Fruit fly (Drosophila melanogaster) whole organism, wandering third instar larva: ENCODE data around the gene CG34345.

Source experiments
- Abd-B ChIP-seq: fragments of >200 bp; optimal IDR thresholded peaks from 2 replicates; lab custom pipeline; 2017; ENCODE audit warnings: missing biosample characterization, missing genetic modification characterization
- Jra ChIP-seq: sonication (Bioruptor generic); optimal IDR thresholded peaks from 2 replicates; lab custom pipeline; 2016; ENCODE audit warnings: missing biosample characterization, missing genetic modification characterization
- N ChIP-seq: fragments of >200 bp; optimal IDR thresholded peaks from 2 replicates; lab custom pipeline; 2018; ENCODE audit warnings: missing biosample characterization, missing external identifiers, missing genetic modification characterization
- OdsH ChIP-seq: fragments of 200-800 bp; sonication (Bioruptor generic); optimal IDR thresholded peaks from 2 replicates; lab custom pipeline; 2016; ENCODE audit warnings: missing biosample characterization, mild to moderate bottlenecking, missing genetic modification characterization
- dsf ChIP-seq: sonication (Bioruptor generic); optimal IDR thresholded peaks from 2 replicates; lab custom pipeline; 2016; ENCODE audit warnings: missing biosample characterization, missing genetic modification characterization, borderline replicate concordance
- ey ChIP-seq: fragments of 200-800 bp; sonication (Bioruptor generic); optimal IDR thresholded peaks from 2 replicates; lab custom pipeline; 2016; ENCODE audit warnings: missing biosample characterization, missing genetic modification characterization
- lola ChIP-seq: fragments of >200 bp; optimal IDR thresholded peaks from 2 replicates; lab custom pipeline; 2017; ENCODE audit warnings: missing biosample characterization, missing genetic modification characterization
- rgr ChIP-seq: fragments of 200-800 bp; sonication (Bioruptor generic); optimal IDR thresholded peaks from 3 replicates; lab custom pipeline; 2016; ENCODE audit warnings: missing biosample characterization, mild to moderate bottlenecking, missing genetic modification characterization

DNA sequence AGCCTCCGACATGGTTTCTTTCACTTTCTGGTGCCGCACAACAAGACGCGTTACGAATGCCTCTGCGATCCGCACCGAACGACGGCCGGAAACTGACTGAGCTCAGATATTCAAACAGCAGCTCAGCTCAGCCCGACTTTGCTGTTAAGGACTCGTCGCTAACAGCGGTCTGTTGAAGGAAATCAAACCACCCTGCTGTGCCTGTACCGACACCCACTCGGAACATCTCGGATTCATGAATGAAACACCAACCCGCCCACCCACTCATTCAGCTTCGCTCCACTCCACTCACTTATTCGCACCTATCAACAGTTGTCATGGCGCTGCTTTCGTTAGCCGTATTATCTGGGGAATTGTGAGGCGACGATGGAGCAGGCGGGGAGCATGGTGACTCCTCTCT, 9.4 kb downstream of the CG34345 start, which contains the start of gene Oatp26F:
- TF ChIP-seq Abd-B (GFP tag; lab: Kevin White, UChicago) (no peak), OdsH (GFP tag; lab: Kevin White, UChicago) (no peak), lola (no peak), dsf (GFP tag; lab: Kevin White, UChicago) (no peak), N (no peak), Jra (no peak), rgr (GFP tag; lab: Kevin White, UChicago) (no peak), ey (GFP tag; lab: Kevin White, UChicago) (no peak)
